Worm (Caenorhabditis elegans) whole organism, late embryonic: ENCODE data around the gene Y39E4B.5.

Experiments
- C08G9.2 ChIP-seq: sonication (generic microtip); optimal IDR thresholded peaks from 2 replicates; lab custom pipeline; 2016; ENCODE audit warnings: mild to moderate bottlenecking, missing genetic modification characterization, moderate library complexity, missing compliant biosample characterization
- F13H6.1 ChIP-seq: sonication (generic microtip); optimal IDR thresholded peaks from 2 replicates; lab custom pipeline; 2016; ENCODE audit warnings: missing genetic modification characterization, missing compliant biosample characterization
- K02D7.2 ChIP-seq: sonication (generic microtip); optimal IDR thresholded peaks from 2 replicates; lab custom pipeline; 2017; ENCODE audit warnings: mild to moderate bottlenecking, missing genetic modification characterization, missing compliant biosample characterization
- K09A11.1 ChIP-seq: sonication (generic microtip); optimal IDR thresholded peaks from 2 replicates; lab custom pipeline; 2017; ENCODE audit warnings: antibody characterized with exemption, mild to moderate bottlenecking, missing genetic modification characterization, missing compliant biosample characterization; ENCODE audit not compliant: insufficient read depth
- T23F11.4 ChIP-seq: fragments of 200-800 bp; sonication (Bioruptor generic); optimal IDR thresholded peaks from 2 replicates; lab custom pipeline; 2018; ENCODE audit warnings: mild to moderate bottlenecking, missing genetic modification characterization, missing compliant biosample characterization
- Y22D7AL.16 ChIP-seq: sonication (generic microtip); optimal IDR thresholded peaks from 2 replicates; lab custom pipeline; 2016; ENCODE audit warnings: missing genetic modification characterization, missing compliant biosample characterization
- ama-1 ChIP-seq: fragments of 150-350 bp; optimal IDR thresholded peaks from 2 replicates; lab custom pipeline; 2014
- ceh-14 ChIP-seq: sonication (generic microtip); optimal IDR thresholded peaks from 2 replicates; lab custom pipeline; 2016; ENCODE audit warnings: missing genotype, missing genetic modification characterization, missing compliant biosample characterization
- ceh-18 ChIP-seq: sonication (generic microtip); optimal IDR thresholded peaks from 2 replicates; lab custom pipeline; 2016; ENCODE audit warnings: missing genetic modification characterization, missing compliant biosample characterization
- ceh-19 ChIP-seq: fragments of 200-800 bp; sonication (Bioruptor generic); optimal IDR thresholded peaks from 2 replicates; lab custom pipeline; 2018; ENCODE audit warnings: mild to moderate bottlenecking, missing genetic modification characterization, missing compliant biosample characterization
- ceh-2 ChIP-seq: sonication (generic microtip); optimal IDR thresholded peaks from 2 replicates; lab custom pipeline; 2016; ENCODE audit warnings: missing genotype, missing genetic modification characterization, missing compliant biosample characterization
- ceh-24 ChIP-seq: sonication (generic microtip); optimal IDR thresholded peaks from 2 replicates; lab custom pipeline; 2016; ENCODE audit warnings: mild to moderate bottlenecking, missing genetic modification characterization, missing compliant biosample characterization
- ceh-30 ChIP-seq: fragments of 150-350 bp; optimal IDR thresholded peaks from 2 replicates; lab custom pipeline; 2014; ENCODE audit warnings: missing biosample characterization, missing genetic modification characterization
- ceh-31 ChIP-seq: sonication (generic microtip); optimal IDR thresholded peaks from 2 replicates; lab custom pipeline; 2016; ENCODE audit warnings: missing genetic modification characterization, missing compliant biosample characterization
- ceh-34 ChIP-seq: sonication (generic microtip); optimal IDR thresholded peaks from 2 replicates; lab custom pipeline; 2016; ENCODE audit warnings: mild to moderate bottlenecking, missing genetic modification characterization, missing compliant biosample characterization
- ceh-45 ChIP-seq: fragments of 200-800 bp; sonication (Bioruptor generic); IDR thresholded peaks from 2 replicates; pipeline ENCODE4 v1.3.6; 2022; ENCODE audit warnings: missing genetic modification reagents, missing genetic modification characterization, missing compliant biosample characterization
- ceh-48 ChIP-seq: sonication (generic microtip); optimal IDR thresholded peaks from 2 replicates; lab custom pipeline; 2016; ENCODE audit warnings: missing genetic modification characterization, inconsistent platforms, missing compliant biosample characterization
- ceh-6 ChIP-seq: fragments of 200-800 bp; sonication (Bioruptor generic); optimal IDR thresholded peaks from 2 replicates; lab custom pipeline; 2018; ENCODE audit warnings: mild to moderate bottlenecking, missing genetic modification characterization, missing compliant biosample characterization
- ceh-9 ChIP-seq: sonication (generic microtip); optimal IDR thresholded peaks from 2 replicates; lab custom pipeline; 2016; ENCODE audit warnings: mild to moderate bottlenecking, missing genetic modification characterization, inconsistent platforms, missing compliant biosample characterization
- che-1 ChIP-seq: sonication (generic microtip); optimal IDR thresholded peaks from 2 replicates; lab custom pipeline; 2016; ENCODE audit warnings: mild to moderate bottlenecking, missing genetic modification characterization, missing compliant biosample characterization
- dmd-4 ChIP-seq: sonication (generic microtip); optimal IDR thresholded peaks from 2 replicates; lab custom pipeline; 2016; ENCODE audit warnings: borderline replicate concordance, missing genetic modification characterization, missing compliant biosample characterization
- dve-1 ChIP-seq: sonication (generic microtip); optimal IDR thresholded peaks from 2 replicates; lab custom pipeline; 2017; ENCODE audit warnings: antibody characterized with exemption, mild to moderate bottlenecking, missing genetic modification characterization, missing compliant biosample characterization
- ets-4 ChIP-seq: sonication (generic microtip); optimal IDR thresholded peaks from 2 replicates; lab custom pipeline; 2016; ENCODE audit warnings: missing genetic modification characterization, missing compliant biosample characterization
- fax-1 ChIP-seq: sonication (generic microtip); optimal IDR thresholded peaks from 2 replicates; lab custom pipeline; 2016; ENCODE audit warnings: missing genotype, missing genetic modification characterization, missing compliant biosample characterization
- fkh-10 ChIP-seq: fragments of 150-350 bp; optimal IDR thresholded peaks from 2 replicates; lab custom pipeline; 2014; ENCODE audit warnings: missing biosample characterization, missing genetic modification reagents, missing genetic modification characterization
- gmeb-2 ChIP-seq: sonication (generic microtip); optimal IDR thresholded peaks from 2 replicates; lab custom pipeline; 2016; ENCODE audit warnings: missing genetic modification characterization, inconsistent platforms, missing compliant biosample characterization
- hlh-13 ChIP-seq: fragments of 200-800 bp; sonication (Bioruptor generic); optimal IDR thresholded peaks from 2 replicates; lab custom pipeline; 2018; ENCODE audit warnings: mild to moderate bottlenecking, missing genetic modification characterization, missing compliant biosample characterization
- hlh-15 ChIP-seq: sonication (generic microtip); optimal IDR thresholded peaks from 2 replicates; lab custom pipeline; 2016; ENCODE audit warnings: missing genetic modification characterization, missing compliant biosample characterization
- hlh-6 ChIP-seq: sonication (generic microtip); optimal IDR thresholded peaks from 2 replicates; lab custom pipeline; 2016; ENCODE audit warnings: missing genotype, missing genetic modification characterization, missing compliant biosample characterization
- lim-6 ChIP-seq: sonication (generic microtip); optimal IDR thresholded peaks from 2 replicates; lab custom pipeline; 2016; ENCODE audit warnings: missing genetic modification characterization, missing compliant biosample characterization
- lin-11 ChIP-seq: fragments of 200-800 bp; sonication (Bioruptor generic); optimal IDR thresholded peaks from 2 replicates; lab custom pipeline; 2018; ENCODE audit warnings: mild to moderate bottlenecking, missing genetic modification characterization, missing compliant biosample characterization
- mec-3 ChIP-seq: sonication (generic microtip); optimal IDR thresholded peaks from 2 replicates; lab custom pipeline; 2016; ENCODE audit warnings: borderline replicate concordance, missing genetic modification characterization, missing compliant biosample characterization
- nfya-1 ChIP-seq: sonication (generic microtip); optimal IDR thresholded peaks from 2 replicates; lab custom pipeline; 2017; ENCODE audit warnings: missing genetic modification characterization, mild to moderate bottlenecking, missing compliant biosample characterization, antibody characterized with exemption, moderate library complexity
- nhr-11 ChIP-seq: fragments of 150-350 bp; optimal IDR thresholded peaks from 2 replicates; lab custom pipeline; 2014; ENCODE audit warnings: missing biosample characterization, missing genetic modification characterization
- npax-4 ChIP-seq: sonication (generic microtip); optimal IDR thresholded peaks from 2 replicates; lab custom pipeline; 2016; ENCODE audit warnings: missing genetic modification characterization, missing compliant biosample characterization
- odd-2 ChIP-seq: sonication (generic microtip); optimal IDR thresholded peaks from 2 replicates; lab custom pipeline; 2017; ENCODE audit warnings: antibody characterized with exemption, mild to moderate bottlenecking, missing genetic modification characterization, missing compliant biosample characterization
- pag-3 ChIP-seq: sonication (generic microtip); optimal IDR thresholded peaks from 2 replicates; lab custom pipeline; 2016; ENCODE audit warnings: missing compliant biosample characterization, missing genetic modification characterization, borderline replicate concordance
- pha-2 ChIP-seq: sonication (generic microtip); optimal IDR thresholded peaks from 2 replicates; lab custom pipeline; 2017; ENCODE audit warnings: mild to moderate bottlenecking, missing genetic modification characterization, missing compliant biosample characterization
- pha-4 ChIP-seq: fragments of 150-350 bp; optimal IDR thresholded peaks from 2 replicates; lab custom pipeline; 2018; ENCODE audit warnings: missing biosample characterization, missing genetic modification reagents, missing genetic modification characterization
- pqm-1 ChIP-seq: sonication (generic microtip); optimal IDR thresholded peaks from 2 replicates; lab custom pipeline; 2016; ENCODE audit warnings: missing genetic modification characterization, missing compliant biosample characterization
- pros-1 ChIP-seq: fragments of 150-350 bp; optimal IDR thresholded peaks from 2 replicates; lab custom pipeline; 2014; ENCODE audit warnings: missing biosample characterization, missing genetic modification reagents, missing genetic modification characterization
- ref-2 ChIP-seq: sonication (generic microtip); optimal IDR thresholded peaks from 2 replicates; lab custom pipeline; 2016; ENCODE audit warnings: missing genetic modification characterization, missing compliant biosample characterization
- rnt-1 ChIP-seq: sonication (generic microtip); optimal IDR thresholded peaks from 2 replicates; lab custom pipeline; 2016; ENCODE audit warnings: missing genetic modification characterization, missing compliant biosample characterization
- sdc-2 ChIP-seq: sonication (generic microtip); optimal IDR thresholded peaks from 2 replicates; lab custom pipeline; 2016; ENCODE audit warnings: missing genotype, missing genetic modification characterization, missing compliant biosample characterization
- sox-2 ChIP-seq: fragments of 200-800 bp; sonication (Bioruptor generic); IDR thresholded peaks from 2 replicates; pipeline ENCODE4 v1.3.6; 2022; ENCODE audit warnings: missing genetic modification reagents, missing genetic modification characterization, missing compliant biosample characterization
- tbx-2 ChIP-seq: sonication (generic microtip); optimal IDR thresholded peaks from 2 replicates; lab custom pipeline; 2016; ENCODE audit warnings: missing genetic modification characterization, missing compliant biosample characterization
- tbx-7 ChIP-seq: sonication (generic microtip); optimal IDR thresholded peaks from 2 replicates; lab custom pipeline; 2016; ENCODE audit warnings: missing genotype, missing genetic modification characterization, missing compliant biosample characterization
- unc-55 ChIP-seq: sonication (generic microtip); optimal IDR thresholded peaks from 2 replicates; lab custom pipeline; 2017; ENCODE audit warnings: missing biosample characterization, missing genetic modification reagents, missing genetic modification characterization
- unc-86 ChIP-seq: sonication (generic microtip); optimal IDR thresholded peaks from 2 replicates; lab custom pipeline; 2016; ENCODE audit warnings: missing genetic modification characterization, missing compliant biosample characterization
- zip-5 ChIP-seq: sonication (generic microtip); optimal IDR thresholded peaks from 2 replicates; lab custom pipeline; 2016; ENCODE audit warnings: missing genetic modification characterization, missing compliant biosample characterization
- ztf-16 ChIP-seq: sonication (generic microtip); optimal IDR thresholded peaks from 2 replicates; lab custom pipeline; 2017; ENCODE audit warnings: missing genetic modification characterization, missing compliant biosample characterization

Y39E4B.5 gene

ce11 chrIII:13187090-13187489, 17.4 kb downstream of the Y39E4B.5 start, which contains the start of gene gly-5:
TSS of gene gly-5 (plus strand) at chrIII:13187390.
- TF ChIP-seq lim-6 (no peak), T23F11.4 (GFP tag; lab: Kevin White, UChicago) (no peak), tbx-2 (no peak), pqm-1 (no peak), odd-2 (tag; lab: Kevin White, UChicago) (no peak), npax-4 (no peak), nfya-1 (tag; lab: Kevin White, UChicago) (no peak), gmeb-2 (tag; lab: Kevin White, UChicago) (no peak), C08G9.2 (no peak), ama-1 (lab: Kevin White, UChicago) (no peak), ceh-30 (tag; lab: Kevin White, UChicago) (no peak), F13H6.1 (no peak), lin-11 (tag; lab: Kevin White, UChicago) (no peak), pros-1 (tag; lab: Kevin White, UChicago) (no peak)

- TF ChIP-seq ets-4 (peak; percentile 74), lin-11 (tag; lab: Kevin White, UChicago) (no peak), T23F11.4 (GFP tag; lab: Kevin White, UChicago) (no peak), ama-1 (lab: Kevin White, UChicago) (no peak), fax-1 (peak; percentile 62), Y22D7AL.16 (no peak), nhr-11 (tag; lab: Kevin White, UChicago) (no peak), ceh-31 (tag; lab: Kevin White, UChicago) (peak; percentile 88), sdc-2 (no peak), dve-1 (tag; lab: Kevin White, UChicago) (no peak), ref-2 (tag; lab: Kevin White, UChicago) (peak; percentile 71), ztf-16 (tag; lab: Kevin White, UChicago) (no peak), odd-2 (tag; lab: Kevin White, UChicago) (no peak), ceh-30 (tag; lab: Kevin White, UChicago) (no peak), unc-55 (GFP tag; lab: Kevin White, UChicago) (no peak), pag-3 (tag; lab: Kevin White, UChicago) (no peak), pqm-1 (no peak), pha-4 (tag; lab: Kevin White, UChicago) (no peak), hlh-6 (no peak), ceh-9 (tag; lab: Kevin White, UChicago) (no peak), ceh-6 (no peak), zip-5 (tag; lab: Kevin White, UChicago) (peak; percentile 64), ceh-18 (tag; lab: Kevin White, UChicago) (no peak), ceh-19 (no peak), ceh-45 (GFP tag; lab: Robert Waterston, UW) (no peak), hlh-13 (GFP tag; lab: Kevin White, UChicago) (no peak), ceh-34 (tag; lab: Kevin White, UChicago) (no peak), K09A11.1 (tag; lab: Kevin White, UChicago) (no peak), C08G9.2 (peak; percentile 88), rnt-1 (tag; lab: Kevin White, UChicago) (peak; percentile 59), lim-6 (no peak), ceh-24 (tag; lab: Kevin White, UChicago) (no peak), pha-2 (tag; lab: Kevin White, UChicago) (no peak), ceh-14 (tag; lab: Kevin White, UChicago) (peak; percentile 24), ceh-48 (tag; lab: Kevin White, UChicago) (no peak), F13H6.1 (no peak), hlh-15 (tag; lab: Kevin White, UChicago) (no peak), unc-86 (tag; lab: Kevin White, UChicago) (peak; percentile 41), fkh-10 (GFP tag; lab: Kevin White, UChicago) (no peak), che-1 (no peak), mec-3 (tag; lab: Kevin White, UChicago) (no peak), sox-2 (GFP tag; lab: Robert Waterston, UW) (no peak), K02D7.2 (tag; lab: Kevin White, UChicago) (no peak), tbx-7 (tag; lab: Kevin White, UChicago) (peak; percentile 87), ceh-2 (tag; lab: Kevin White, UChicago) (peak; percentile 86), dmd-4 (tag; lab: Kevin White, UChicago) (no peak)
Measured at ce11 chrIII:13187773-13188172, 18.1 kb downstream of the Y39E4B.5 start.
